Fruit fly (Drosophila melanogaster) whole organism, embryonic: ENCODE data around the gene Smug.

Experiments
- Atf6 ChIP-seq: fragments of 200-800 bp; sonication (Bioruptor generic); IDR thresholded peaks from 2 replicates; pipeline ENCODE4 v1.3.6; 2022; ENCODE audit warnings: missing biosample characterization, missing genetic modification characterization
- CG15269 ChIP-seq: fragments of 200-800 bp; sonication (Bioruptor generic); optimal IDR thresholded peaks from 2 replicates; lab custom pipeline; 2018; ENCODE audit warnings: missing biosample characterization, mild to moderate bottlenecking, missing genetic modification characterization, moderate library complexity
- CG16813 ChIP-seq: fragments of 200-800 bp; sonication (Bioruptor generic); IDR thresholded peaks from 3 replicates; pipeline ENCODE4 v1.3.6; 2022; ENCODE audit warnings: missing biosample characterization, missing genetic modification characterization; ENCODE audit not compliant: partially characterized antibody
- CG17829 ChIP-seq: fragments of 200-800 bp; optimal IDR thresholded peaks from 2 replicates; lab custom pipeline; 2019; ENCODE audit warnings: missing biosample characterization, mild to moderate bottlenecking, missing genetic modification characterization, moderate library complexity
- CG34422 ChIP-seq: fragments of 200-800 bp; sonication (Bioruptor generic); IDR thresholded peaks from 3 replicates; pipeline ENCODE4 v1.3.6; 2022; ENCODE audit warnings: missing biosample characterization, missing genetic modification characterization
- CG4707 ChIP-seq: fragments of 200-800 bp; sonication (Bioruptor generic); optimal IDR thresholded peaks from 2 replicates; lab custom pipeline; 2018; ENCODE audit warnings: missing biosample characterization, mild to moderate bottlenecking, missing genetic modification characterization, moderate library complexity
- Hr3 ChIP-seq: fragments of 200-800 bp; sonication (Bioruptor generic); optimal IDR thresholded peaks from 3 replicates; lab custom pipeline; 2016; ENCODE audit warnings: missing biosample characterization, missing genetic modification characterization
- ems ChIP-seq: fragments of 200-800 bp; sonication (Bioruptor generic); optimal IDR thresholded peaks from 3 replicates; lab custom pipeline; 2016; ENCODE audit warnings: missing biosample characterization, missing genetic modification characterization

DNA sequence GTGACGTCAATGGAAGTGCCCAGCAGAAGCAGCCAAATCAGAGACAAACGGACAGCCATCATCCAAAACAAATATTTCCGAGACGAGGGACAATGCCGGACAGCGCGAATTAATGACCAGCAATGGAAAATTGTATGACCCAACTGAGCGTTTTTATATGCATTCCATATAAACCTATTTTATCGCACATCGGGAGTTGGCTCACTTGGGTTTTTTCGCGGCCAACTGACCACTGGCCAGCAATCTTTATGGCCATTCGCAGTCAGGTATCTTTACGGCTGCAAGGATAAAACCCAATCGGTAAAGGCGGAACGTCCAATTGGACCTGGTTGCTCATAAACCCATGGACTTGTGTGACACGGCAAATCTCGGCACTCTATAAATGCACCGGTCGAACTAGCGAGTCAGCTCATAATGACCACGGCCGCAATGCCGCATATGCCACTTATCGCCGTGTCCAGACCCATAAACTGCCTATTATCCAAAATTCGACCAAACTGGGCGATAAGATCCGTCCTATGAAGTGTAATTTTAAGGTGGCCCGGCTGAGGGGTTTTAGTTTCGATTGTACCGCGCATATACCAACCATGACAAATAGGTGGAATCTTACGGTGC, 18.2 kb upstream of the Smug start, which contains the start of the genes CG4053 and CG31266:
- no peak for TF ChIP-seq ems (GFP tag; lab: Kevin White, UChicago)
- TF ChIP-seq Hr3 (GFP tag; lab: Kevin White, UChicago): no peak
- no peak for TF ChIP-seq CG15269 (tag; lab: Kevin White, UChicago)
- no peak for TF ChIP-seq Atf6
- TF ChIP-seq CG34422 (GFP tag; lab: Robert Waterston, UW): no peak
- no peak for TF ChIP-seq CG4707 (GFP tag; lab: Kevin White, UChicago)
- no peak for TF ChIP-seq CG17829
- TF ChIP-seq CG16813 (GFP tag; lab: Robert Waterston, UW): no peak
